Fruit fly (Drosophila melanogaster): Measurements from ENCODE around the gene BobA.

BobA gene

dm6 chr3L:14952858-14953669, 7.1 kb upstream of the BobA start:
- no peak for TF ChIP-seq gl (tag; optimal IDR thresholded peaks at IDR 0.05)
- TF ChIP-seq CG14655 (GFP tag; optimal IDR thresholded peaks at IDR 0.05): no peak
- no peak for TF ChIP-seq Ets98B (GFP tag; IDR thresholded peaks at IDR 0.05)
- TF ChIP-seq CG9948 (tag; optimal IDR thresholded peaks at IDR 0.05): no peak
- TF ChIP-seq CG32121 (GFP tag; IDR thresholded peaks at IDR 0.05): no peak
- no peak for TF ChIP-seq Pif1B (GFP tag; optimal IDR thresholded peaks at IDR 0.05)
- TF ChIP-seq CG8301 (tag; optimal IDR thresholded peaks at IDR 0.05): no peak
- no peak for TF ChIP-seq CG10348 (GFP tag; IDR thresholded peaks at IDR 0.05)
- TF ChIP-seq fd96Ca (GFP tag; IDR thresholded peaks at IDR 0.05): no peak
- no peak for TF ChIP-seq Pif1A (GFP tag; optimal IDR thresholded peaks at IDR 0.05)
- TF ChIP-seq CG4496 (GFP tag; IDR thresholded peaks at IDR 0.05): no peak

dm6 chr3L:14949943-14950342, 4.0 kb upstream of the BobA start:
- no peak for TF ChIP-seq CG9948 (tag; optimal IDR thresholded peaks at IDR 0.05)

dm6 chr3L:14944231-14944630, 1.7 kb downstream of the BobA start, which contains the start of gene CG13465:
CG13465 (minus strand) TSS chr3L:14944331.
- TF ChIP-seq Snoo (tag; optimal IDR thresholded peaks at IDR 0.05) (no peak), CG17806 (tag; optimal IDR thresholded peaks at IDR 0.05) (no peak), Ets98B (GFP tag; IDR thresholded peaks at IDR 0.05) (no peak), D1 (tag; optimal IDR thresholded peaks at IDR 0.05) (no peak), CG9948 (tag; optimal IDR thresholded peaks at IDR 0.05) (no peak), Pif1A (GFP tag; optimal IDR thresholded peaks at IDR 0.05) (no peak), CG13204 (GFP tag; optimal IDR thresholded peaks at IDR 0.05) (no peak), CG4496 (GFP tag; IDR thresholded peaks at IDR 0.05) (no peak), CG15710 (tag; optimal IDR thresholded peaks at IDR 0.05) (no peak), CG34367 (tag; optimal IDR thresholded peaks at IDR 0.05) (no peak), CG14655 (GFP tag; optimal IDR thresholded peaks at IDR 0.05) (no peak), fd96Ca (GFP tag; IDR thresholded peaks at IDR 0.05) (no peak), CG8301 (tag; optimal IDR thresholded peaks at IDR 0.05) (no peak), Pif1B (GFP tag; optimal IDR thresholded peaks at IDR 0.05) (no peak), EcR (GFP tag; optimal IDR thresholded peaks at IDR 0.05) (no peak), CG12605 (GFP tag; IDR thresholded peaks at IDR 0.05) (no peak), rn (GFP tag; IDR thresholded peaks at IDR 0.05) (no peak), gl (tag; optimal IDR thresholded peaks at IDR 0.05) (no peak), CG8159 (tag; optimal IDR thresholded peaks at IDR 0.05) (no peak)

dm6 chr3L:14942769-14943168, 3.2 kb downstream of the BobA start:
- TF ChIP-seq CG34367 (tag; optimal IDR thresholded peaks at IDR 0.05) (no peak), CG8301 (tag; optimal IDR thresholded peaks at IDR 0.05) (no peak), CG14655 (GFP tag; optimal IDR thresholded peaks at IDR 0.05) (no peak), gl (tag; optimal IDR thresholded peaks at IDR 0.05) (no peak), CG9948 (tag; optimal IDR thresholded peaks at IDR 0.05) (no peak), CG8159 (tag; optimal IDR thresholded peaks at IDR 0.05) (no peak), rn (GFP tag; IDR thresholded peaks at IDR 0.05) (no peak), CG32121 (GFP tag; IDR thresholded peaks at IDR 0.05) (no peak), Ets98B (GFP tag; IDR thresholded peaks at IDR 0.05) (no peak), CG10348 (GFP tag; IDR thresholded peaks at IDR 0.05) (no peak), fd96Ca (GFP tag; IDR thresholded peaks at IDR 0.05) (no peak), CG12605 (GFP tag; IDR thresholded peaks at IDR 0.05) (no peak), CG17806 (tag; optimal IDR thresholded peaks at IDR 0.05) (no peak)

- TF ChIP-seq EcR (GFP tag; optimal IDR thresholded peaks at IDR 0.05) (no peak), CG15710 (tag; optimal IDR thresholded peaks at IDR 0.05) (no peak), CG9948 (tag; optimal IDR thresholded peaks at IDR 0.05) (no peak), fd96Ca (GFP tag; IDR thresholded peaks at IDR 0.05) (no peak), CG4496 (GFP tag; IDR thresholded peaks at IDR 0.05) (no peak), gl (tag; optimal IDR thresholded peaks at IDR 0.05) (no peak), CG32121 (GFP tag; IDR thresholded peaks at IDR 0.05) (no peak), CG10348 (GFP tag; IDR thresholded peaks at IDR 0.05) (no peak), Ets98B (GFP tag; IDR thresholded peaks at IDR 0.05) (no peak)
Measured at dm6 chr3L:14925602-14926001, 20.3 kb downstream of the BobA start.

dm6 chr3L:14903505-14903904, 42.4 kb downstream of the BobA start, which contains the start of gene DCX-EMAP:
DCX-EMAP (plus strand) TSS chr3L:14903805.
- TF ChIP-seq Ets98B (GFP tag; IDR thresholded peaks at IDR 0.05) (no peak), CG14655 (GFP tag; optimal IDR thresholded peaks at IDR 0.05) (no peak), CG34367 (tag; optimal IDR thresholded peaks at IDR 0.05) (no peak), Pif1B (GFP tag; optimal IDR thresholded peaks at IDR 0.05) (no peak), CG15710 (tag; optimal IDR thresholded peaks at IDR 0.05) (no peak), CG12605 (GFP tag; IDR thresholded peaks at IDR 0.05) (no peak), D1 (tag; optimal IDR thresholded peaks at IDR 0.05) (no peak), CG9948 (tag; optimal IDR thresholded peaks at IDR 0.05) (no peak), fd96Ca (GFP tag; IDR thresholded peaks at IDR 0.05) (no peak)

All from whole organism, pupa.